Worm (Caenorhabditis elegans) whole organism, L4 larva: ENCODE data around the gene aps-2.

Source experiments
- F26F4.8 ChIP-seq: fragments of 200-800 bp; sonication (Bioruptor generic); conservative IDR thresholded peaks from 2 replicates; pipeline ENCODE4 v1.3.6; 2022; ENCODE audit warnings: missing genetic modification characterization, missing compliant biosample characterization
- Y48G9A.11 ChIP-seq: fragments of 200-800 bp; sonication (Bioruptor generic); IDR thresholded peaks from 2 replicates; pipeline ENCODE4 v1.3.6; 2022; ENCODE audit warnings: missing genetic modification reagents, missing genetic modification characterization, missing compliant biosample characterization
- Y5F2A.4 ChIP-seq: fragments of 200-800 bp; sonication (Bioruptor generic); optimal IDR thresholded peaks from 2 replicates; lab custom pipeline; 2018; ENCODE audit warnings: mild to moderate bottlenecking, missing genetic modification characterization, missing compliant biosample characterization
- arid-1 ChIP-seq: fragments of 200-800 bp; sonication (Bioruptor generic); conservative IDR thresholded peaks from 2 replicates; pipeline ENCODE4 v1.3.6; 2022; ENCODE audit warnings: missing genetic modification reagents, missing genetic modification characterization, missing compliant biosample characterization
- attf-4 ChIP-seq: sonication (generic microtip); optimal IDR thresholded peaks from 3 replicates; lab custom pipeline; 2017; ENCODE audit warnings: missing biosample characterization, missing genetic modification characterization
- ceh-44 ChIP-seq: fragments of 200-800 bp; sonication (Bioruptor generic); IDR thresholded peaks from 2 replicates; pipeline ENCODE4 v1.3.6; 2022; ENCODE audit warnings: missing genetic modification reagents, missing genetic modification characterization, missing compliant biosample characterization
- cey-2 ChIP-seq: sonication (generic microtip); optimal IDR thresholded peaks from 3 replicates; lab custom pipeline; 2017; ENCODE audit warnings: missing genetic modification characterization, mild to moderate bottlenecking, missing compliant biosample characterization, antibody characterized with exemption, borderline replicate concordance; ENCODE audit not compliant: insufficient read depth
- ctbp-1 ChIP-seq: fragments of 200-800 bp; sonication (Bioruptor generic); IDR thresholded peaks from 2 replicates; pipeline ENCODE4 v1.3.6; 2022; ENCODE audit warnings: missing genetic modification reagents, missing genetic modification characterization, missing compliant biosample characterization
- daf-16 ChIP-seq, 3 experiments: sonication (generic microtip); optimal IDR thresholded peaks; 2 replicates each; lab custom pipeline; 2016 to 2017; ENCODE audit warnings: missing genetic modification characterization in 3 of 3, missing genetic modification reagents in 3 of 3, mild to moderate bottlenecking in 2 of 3, missing compliant biosample characterization in 2 of 3, missing biosample characterization in 1 of 3, moderate library complexity in 1 of 3
- daf-19 ChIP-seq: fragments of 200-800 bp; sonication (Bioruptor generic); conservative IDR thresholded peaks from 2 replicates; pipeline ENCODE4 v1.3.6; 2022; ENCODE audit warnings: missing genetic modification characterization, missing compliant biosample characterization
- dmd-6 ChIP-seq: fragments of 200-800 bp; sonication (Bioruptor generic); IDR thresholded peaks from 2 replicates; pipeline ENCODE4 v1.3.6; 2022; ENCODE audit warnings: missing genetic modification reagents, missing genetic modification characterization, missing compliant biosample characterization
- dmd-8 ChIP-seq: fragments of 200-800 bp; sonication (Bioruptor generic); IDR thresholded peaks from 2 replicates; pipeline ENCODE4 v1.3.6; 2022; ENCODE audit warnings: missing genetic modification characterization, missing compliant biosample characterization
- dpl-1 ChIP-seq: fragments of 150-350 bp; optimal IDR thresholded peaks from 2 replicates; lab custom pipeline; 2014; ENCODE audit warnings: missing biosample characterization, missing genetic modification reagents, missing genetic modification characterization
- egl-27 ChIP-seq: sonication (generic microtip); optimal IDR thresholded peaks from 3 replicates; lab custom pipeline; 2017; ENCODE audit warnings: missing biosample characterization, missing genetic modification reagents, missing genetic modification characterization
- hif-1 ChIP-seq, 2 experiments: sonication (generic microtip); optimal IDR thresholded peaks; 2 replicates each; lab custom pipeline; 2016 to 2017; ENCODE audit warnings: missing compliant biosample characterization in 2 of 2, missing genetic modification characterization in 2 of 2, missing genetic modification reagents in 2 of 2, missing genotype in 2 of 2, mild to moderate bottlenecking in 1 of 2
- hlh-11 ChIP-seq: fragments of 200-800 bp; sonication (Bioruptor generic); optimal IDR thresholded peaks from 2 replicates; lab custom pipeline; 2018; ENCODE audit warnings: mild to moderate bottlenecking, missing genetic modification characterization, missing compliant biosample characterization
- hmg-1.1 ChIP-seq: fragments of 200-800 bp; sonication (Bioruptor generic); IDR thresholded peaks from 2 replicates; pipeline ENCODE4 v1.3.6; 2022; ENCODE audit warnings: missing genetic modification reagents, missing genetic modification characterization, missing compliant biosample characterization
- lim-7 ChIP-seq: fragments of 200-800 bp; sonication (Bioruptor generic); IDR thresholded peaks from 2 replicates; pipeline ENCODE4 v1.3.6; 2022; ENCODE audit warnings: missing genetic modification characterization, missing compliant biosample characterization
- lin-13 ChIP-seq: fragments of 150-350 bp; optimal IDR thresholded peaks from 2 replicates; lab custom pipeline; 2014; ENCODE audit warnings: missing biosample characterization, missing genetic modification reagents, missing genetic modification characterization
- lin-38 ChIP-seq: fragments of 200-800 bp; sonication (Bioruptor generic); IDR thresholded peaks from 2 replicates; pipeline ENCODE4 v1.3.6; 2022; ENCODE audit warnings: missing genetic modification reagents, missing genetic modification characterization, missing compliant biosample characterization
- lin-39 ChIP-seq: fragments of 150-350 bp; optimal IDR thresholded peaks from 2 replicates; lab custom pipeline; 2014; ENCODE audit warnings: missing biosample characterization, missing genetic modification reagents, missing genetic modification characterization
- lir-3 ChIP-seq: sonication (generic microtip); optimal IDR thresholded peaks from 2 replicates; lab custom pipeline; 2016; ENCODE audit warnings: mild to moderate bottlenecking, missing genetic modification characterization, missing compliant biosample characterization
- madf-9 ChIP-seq: fragments of 200-800 bp; sonication (Bioruptor generic); conservative IDR thresholded peaks from 2 replicates; pipeline ENCODE4 v1.3.6; 2022; ENCODE audit warnings: missing genetic modification reagents, missing genetic modification characterization, missing compliant biosample characterization
- nhr-11 ChIP-seq: fragments of 150-350 bp; optimal IDR thresholded peaks from 2 replicates; lab custom pipeline; 2014; ENCODE audit warnings: missing biosample characterization, missing genetic modification characterization
- nhr-41 ChIP-seq: fragments of 200-800 bp; sonication (Bioruptor generic); IDR thresholded peaks from 2 replicates; pipeline ENCODE4 v1.3.6; 2022; ENCODE audit warnings: missing genetic modification reagents, missing genetic modification characterization, missing compliant biosample characterization
- nhr-48 ChIP-seq: sonication (generic microtip); optimal IDR thresholded peaks from 2 replicates; lab custom pipeline; 2016; ENCODE audit warnings: mild to moderate bottlenecking, missing genetic modification characterization, missing compliant biosample characterization
- pha-4 ChIP-seq, 2 experiments: fragments of 150-350 bp in 1 of 2; fragments of 200-800 bp in 1 of 2; sonication (Bioruptor generic) in 1 of 2; IDR thresholded peaks in 1 of 2; optimal IDR thresholded peaks in 1 of 2; 2 replicates each; pipeline versions ENCODE4 v1.3.6 to Lab custom; 2014 to 2022; ENCODE audit warnings: missing genetic modification characterization in 2 of 2, missing genetic modification reagents in 2 of 2, missing biosample characterization in 1 of 2, missing compliant biosample characterization in 1 of 2
- sdz-12 ChIP-seq: fragments of 200-800 bp; sonication (Bioruptor generic); optimal IDR thresholded peaks from 2 replicates; lab custom pipeline; 2018; ENCODE audit warnings: mild to moderate bottlenecking, missing genetic modification characterization, missing compliant biosample characterization
- snpc-1.2 ChIP-seq: fragments of 200-800 bp; sonication (Bioruptor generic); IDR thresholded peaks from 2 replicates; pipeline ENCODE4 v1.3.6; 2022; ENCODE audit warnings: missing genetic modification reagents, missing genetic modification characterization, missing compliant biosample characterization
- tra-1 ChIP-seq: fragments of 200-800 bp; sonication (Bioruptor generic); IDR thresholded peaks from 2 replicates; pipeline ENCODE4 v1.3.6; 2022; ENCODE audit warnings: missing genetic modification reagents, missing genetic modification characterization, missing compliant biosample characterization
- unc-62 ChIP-seq, 3 experiments: fragments of 150-350 bp in 1 of 3; sonication (generic microtip); optimal IDR thresholded peaks in 2 of 3; peaks in 1 of 3; 1 replicate in 1 of 3; 2 replicates in 2 of 3; lab custom pipeline; 2014 to 2017; ENCODE audit warnings: missing biosample characterization in 3 of 3, missing genetic modification characterization in 3 of 3, missing genetic modification reagents in 3 of 3, missing genotype in 1 of 3
- vab-7 ChIP-seq: fragments of 200-800 bp; sonication (Bioruptor generic); IDR thresholded peaks from 2 replicates; pipeline ENCODE4 v1.3.6; 2022; ENCODE audit warnings: missing genetic modification reagents, missing genetic modification characterization, missing compliant biosample characterization
- zfp-3 ChIP-seq: fragments of 200-800 bp; sonication (Bioruptor generic); conservative IDR thresholded peaks from 2 replicates; pipeline ENCODE4 v1.3.6; 2022; ENCODE audit warnings: missing genetic modification reagents, missing genetic modification characterization, missing compliant biosample characterization

aps-2 gene

ce11 chrX:4409591-4410279 lies 48.3 kb upstream of the aps-2 start (continued):
- TF ChIP-seq attf-4 (tag; lab: Kevin White, UChicago) (no peak), nhr-41 (GFP tag; lab: Robert Waterston, UW) (no peak), daf-19 (no peak), Y5F2A.4 (GFP tag; lab: Kevin White, UChicago) (no peak), ctbp-1 (GFP tag; lab: Robert Waterston, UW) (no peak), lin-39 (no peak), hlh-11 (tag; lab: Kevin White, UChicago) (no peak), unc-62 (GFP tag; optimal IDR thresholded peaks at IDR 0.05 in 1 of 2; lab: Kevin White, UChicago) (peak in 1 of 2 experiments; percentile 7), unc-62 (tag; optimal IDR thresholded peaks at IDR 0.05; lab: Kevin White, UChicago) (no peak), tra-1 (GFP tag; lab: Robert Waterston, UW) (no peak), nhr-11 (no peak)

- TF ChIP-seq pha-4 (GFP tag; IDR thresholded peaks at IDR 0.05; lab: Robert Waterston, UW) (peak; percentile 48; the same call in 1 of the 2 replicates), pha-4 (tag; optimal IDR thresholded peaks at IDR 0.05; lab: Kevin White, UChicago) (no peak), Y48G9A.11 (GFP tag; lab: Robert Waterston, UW) (0 out of 2 replicates have a peak, but pooled peaks have one; percentile 52), lim-7 (GFP tag; lab: Robert Waterston, UW) (peak; percentile 58; the same call in 1 of the 2 replicates), egl-27 (tag; lab: Kevin White, UChicago) (no peak), nhr-48 (tag; lab: Kevin White, UChicago) (peak; percentile 3), dpl-1 (GFP tag; lab: Kevin White, UChicago) (no peak), ceh-44 (GFP tag; lab: Robert Waterston, UW) (0 out of 2 replicates have a peak, but pooled peaks have one; percentile 40), Y5F2A.4 (GFP tag; lab: Kevin White, UChicago) (no peak), vab-7 (GFP tag; lab: Robert Waterston, UW) (peak; percentile 76), madf-9 (GFP tag; lab: Robert Waterston, UW) (no peak), sdz-12 (GFP tag; lab: Kevin White, UChicago) (no peak), arid-1 (GFP tag; lab: Robert Waterston, UW) (no peak), lir-3 (tag; lab: Kevin White, UChicago) (peak; percentile 13), zfp-3 (GFP tag; lab: Robert Waterston, UW) (no peak; the same call in 1 of the 2 replicates), lin-38 (GFP tag; lab: Robert Waterston, UW) (no peak), daf-16 (GFP tag; optimal IDR thresholded peaks at IDR 0.05; lab: Kevin White, UChicago) (peak in 1 of 2 experiments; percentile 56), daf-16 (tag; optimal IDR thresholded peaks at IDR 0.05; lab: Kevin White, UChicago) (no peak), hif-1 (tag; optimal IDR thresholded peaks at IDR 0.05; lab: Kevin White, UChicago) (no peak), snpc-1.2 (GFP tag; lab: Robert Waterston, UW) (peak; percentile 76), dmd-8 (GFP tag; lab: Robert Waterston, UW) (0 out of 2 replicates have a peak, but pooled peaks have one; percentile 58), cey-2 (no peak), F26F4.8 (GFP tag; lab: Robert Waterston, UW) (0 out of 2 replicates have a peak, but pooled peaks have one; percentile 22), lin-13 (GFP tag; lab: Kevin White, UChicago) (no peak), dmd-6 (GFP tag; lab: Robert Waterston, UW) (peak; percentile 29; the same call in 1 of the 2 replicates), hmg-1.1 (GFP tag; lab: Robert Waterston, UW) (no peak)
Observed at ce11 chrX:4410280-4410911, 47.7 kb upstream of the aps-2 start.
